Worm (Caenorhabditis elegans): ENCODE measurements around the gene F25D1.5.
A peak's percentile ranks its signal among the peaks of the same experiment; 100 is the strongest.

Gene F25D1.5

DNA sequence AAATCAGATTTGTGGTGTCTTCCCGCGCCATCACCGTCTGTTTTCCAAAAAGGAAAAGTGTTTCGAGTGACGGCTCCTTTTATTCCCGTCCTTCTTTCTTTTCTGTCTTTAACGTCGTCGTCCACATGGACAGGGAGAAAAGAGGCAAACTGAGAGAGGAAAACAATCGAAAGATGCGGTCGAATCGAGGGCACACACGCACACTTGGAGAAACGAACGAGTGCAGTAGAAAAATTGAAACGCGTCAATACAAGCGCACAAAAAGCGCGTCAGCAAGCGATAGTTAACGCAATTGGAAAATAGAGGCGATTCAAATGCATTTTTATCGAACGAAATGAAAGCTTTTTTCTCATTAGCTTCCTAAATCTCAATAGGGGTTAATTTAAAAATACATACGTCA lies 9.8 kb downstream of the F25D1.5 start (continued):
- TF ChIP-seq akir-1 (GFP tag; optimal IDR thresholded peaks at IDR 0.05) (no peak), repo-1 (tag; optimal IDR thresholded peaks at IDR 0.05) (peak; percentile 64), die-1 (tag; optimal IDR thresholded peaks at IDR 0.05) (no peak), ceh-91 (GFP tag; IDR thresholded peaks at IDR 0.05) (no peak), K12H6.12 (tag; optimal IDR thresholded peaks at IDR 0.05) (peak; percentile 92)

DNA sequence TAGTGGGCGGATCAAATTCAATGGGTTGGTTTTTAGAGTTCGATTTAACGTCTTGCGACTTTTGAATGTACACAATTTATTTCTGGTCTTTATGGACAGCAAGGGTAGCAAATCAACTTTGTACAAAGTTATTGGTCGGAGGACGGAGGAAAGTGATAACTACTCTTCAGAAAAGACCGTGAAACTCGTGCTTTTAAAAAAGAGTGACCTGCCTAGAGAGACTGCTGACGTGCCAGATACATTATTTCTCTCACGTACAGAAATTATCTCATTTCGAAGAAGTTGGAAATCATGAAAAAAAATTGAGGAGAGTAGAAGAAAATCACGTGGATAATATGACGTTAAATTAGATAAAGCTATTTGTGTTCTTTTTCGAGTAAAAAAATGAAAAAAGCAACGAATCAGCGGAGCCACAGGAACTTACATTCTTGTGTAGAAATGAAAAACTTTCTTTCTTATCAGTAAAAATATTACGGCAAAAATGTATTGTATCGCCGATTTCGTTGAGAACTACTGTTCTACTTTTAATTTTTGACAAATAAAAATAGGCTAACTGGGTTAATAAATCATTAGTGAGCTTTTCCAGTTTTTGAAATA lies 10.4 kb downstream of the F25D1.5 start, which contains the start of gene ppm-1.A:
Gene ppm-1.A (minus strand): TSS at position 294 of the 597 bp plus-strand sequence.
- TF ChIP-seq madf-10 (tag; optimal IDR thresholded peaks at IDR 0.05) (no peak), ccch-3 (GFP tag; optimal IDR thresholded peaks at IDR 0.05) (no peak), attf-5 (GFP tag; optimal IDR thresholded peaks at IDR 0.05) (peak; percentile 20), sea-2 (GFP tag; IDR thresholded peaks at IDR 0.05) (no peak), xnd-1 (tag; optimal IDR thresholded peaks at IDR 0.05) (no peak), ets-4 (GFP tag; optimal IDR thresholded peaks at IDR 0.05) (no peak), ekl-4 (GFP tag; IDR thresholded peaks at IDR 0.05) (no peak), egl-44 (GFP tag; IDR thresholded peaks at IDR 0.05) (no peak), ztf-18 (tag; optimal IDR thresholded peaks at IDR 0.05) (no peak), tbp1 (GFP tag; optimal IDR thresholded peaks at IDR 0.05) (peak; percentile 25), mxl-1 (tag; optimal IDR thresholded peaks at IDR 0.05) (no peak), egl-18 (GFP tag; IDR thresholded peaks at IDR 0.05) (no peak), lir-1 (GFP tag; conservative IDR thresholded peaks at IDR 0.05) (no peak), nfyb-1 (GFP tag; IDR thresholded peaks at IDR 0.05) (0 out of 2 replicates have a peak, but pooled peaks have one; percentile 35), nhr-80 (tag; optimal IDR thresholded peaks at IDR 0.05) (peak; percentile 21), ceh-91 (GFP tag; IDR thresholded peaks at IDR 0.05) (no peak), unc-62 (GFP tag; optimal IDR thresholded peaks at IDR 0.05) (no peak), tlf-1 (GFP tag; optimal IDR thresholded peaks at IDR 0.05) (no peak), lin-26 (GFP tag; IDR thresholded peaks at IDR 0.05) (no peak)

- no peak for TF ChIP-seq repo-1 (tag; optimal IDR thresholded peaks at IDR 0.05)
- no peak for TF ChIP-seq hsf-1 (GFP tag; IDR thresholded peaks at IDR 0.05)
- peak; percentile 0 for TF ChIP-seq lin-54 (GFP tag; optimal IDR thresholded peaks at IDR 0.05)
- TF ChIP-seq ets-4 (GFP tag; optimal IDR thresholded peaks at IDR 0.05): no peak
- TF ChIP-seq sptf-2 (GFP tag; optimal IDR thresholded peaks at IDR 0.05): no peak
- peak; percentile 39 for TF ChIP-seq atf-7 (tag; optimal IDR thresholded peaks at IDR 0.05)
- peak; percentile 27; the same call in 1 of the 2 replicates for TF ChIP-seq mcd-1 (GFP tag; IDR thresholded peaks at IDR 0.05)
- TF ChIP-seq madf-6 (GFP tag; IDR thresholded peaks at IDR 0.05): peak; percentile 13; the same call in 1 of the 2 replicates
- no peak for TF ChIP-seq pbrm-1 (GFP tag; IDR thresholded peaks at IDR 0.05)
- peak; percentile 34 for TF ChIP-seq ztf-18 (tag; optimal IDR thresholded peaks at IDR 0.05)
- peak; percentile 19 for TF ChIP-seq ama-1 (optimal IDR thresholded peaks at IDR 0.05)
- no peak for TF ChIP-seq ama-1 (GFP tag; optimal IDR thresholded peaks at IDR 0.05)
- no peak for TF ChIP-seq cebp-1 (GFP tag; IDR thresholded peaks at IDR 0.05)
- peak; percentile 49 for TF ChIP-seq cebp-1 (tag; optimal IDR thresholded peaks at IDR 0.05)
- TF ChIP-seq nhr-80 (tag; optimal IDR thresholded peaks at IDR 0.05): peak; percentile 46
- TF ChIP-seq nfyb-1 (GFP tag; IDR thresholded peaks at IDR 0.05): 0 out of 2 replicates have a peak, but pooled peaks have one; percentile 49
- no peak for TF ChIP-seq K12H6.12 (tag; optimal IDR thresholded peaks at IDR 0.05)
- no peak for TF ChIP-seq let-526 (GFP tag; IDR thresholded peaks at IDR 0.05)
- peak; percentile 49; the same call in 1 of the 2 replicates for TF ChIP-seq hmg-1.2 (GFP tag; IDR thresholded peaks at IDR 0.05)
Measured at ce11 chrV:10535325-10535724, 11.3 kb downstream of the F25D1.5 start.
